Worm (Caenorhabditis elegans) whole organism, L4/young adult: ENCODE data around the gene F41B4.2.

Source experiments
- W03F9.2 ChIP-seq: fragments of 150-350 bp; optimal IDR thresholded peaks from 2 replicates; lab custom pipeline; 2014; ENCODE audit warnings: missing biosample characterization, missing genetic modification characterization
- dao-5 ChIP-seq: sonication (generic microtip); optimal IDR thresholded peaks from 2 replicates; lab custom pipeline; 2016; ENCODE audit warnings: missing genotype, missing genetic modification characterization, moderate library complexity, missing compliant biosample characterization
- him-1 ChIP-seq: sonication (generic microtip); optimal IDR thresholded peaks from 2 replicates; lab custom pipeline; 2016; ENCODE audit warnings: missing genotype, missing genetic modification reagents, missing genetic modification characterization, missing compliant biosample characterization

ce11 chrX:6784181-6784580 lies 50.9 kb downstream of the F41B4.2 start, which contains the start of gene bgal-2:
- TF ChIP-seq W03F9.2 (no peak), dao-5 (no peak), him-1 (tag; lab: Kevin White, UChicago) (no peak)
